2 worm cellular contexts compared by ENCODE assay signal in the genomic region with DNA sequence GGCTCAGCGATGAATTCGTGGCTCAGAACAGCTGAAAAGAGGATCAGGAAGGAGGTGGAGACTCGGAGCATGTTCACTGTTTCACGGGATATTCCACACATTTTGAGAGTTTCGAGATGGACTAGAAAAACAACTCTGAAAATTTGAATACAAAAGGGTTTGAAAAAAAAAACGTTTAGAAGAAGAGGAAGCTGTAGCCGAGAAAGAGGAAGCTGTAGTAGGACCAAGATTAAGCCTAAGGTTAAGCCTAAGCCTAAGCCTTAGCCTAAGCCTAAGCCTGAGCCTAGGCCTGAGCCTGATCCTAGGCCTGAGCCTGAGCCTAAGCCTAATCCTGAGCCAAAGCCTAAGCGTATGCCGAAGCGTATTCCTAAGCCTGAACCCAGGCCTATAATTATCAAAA.
TF ChIP-seq lines count a peak whose summit lies in the region.

A gene (minus strand): TSS at position 101 of the 400 bp plus-strand sequence.

TF ChIP-seq in whole organism, early embryonic, 17 proteins besides CTCF, POLR2A, EP300 and RAD21:
- TF ChIP-seq ceh-36 (tag; optimal IDR thresholded peaks at IDR 0.05; lab: Kevin White, UChicago), result peak; percentile 39
- no peak for TF ChIP-seq tra-4 (tag; optimal IDR thresholded peaks at IDR 0.05; lab: Kevin White, UChicago)
- TF ChIP-seq sea-1 (GFP tag; conservative IDR thresholded peaks at IDR 0.05; lab: Robert Waterston, UW), result no peak

TF ChIP-seq in whole organism, late embryonic, 69 proteins besides CTCF, POLR2A, EP300 and RAD21:
- TF ChIP-seq dve-1 (tag; optimal IDR thresholded peaks at IDR 0.05; lab: Kevin White, UChicago) (peak; percentile 40), ceh-2 (tag; optimal IDR thresholded peaks at IDR 0.05; lab: Kevin White, UChicago) (no peak)
